Worm (Caenorhabditis elegans): Measurements from ENCODE around the gene nlp-3.

The nlp-3 gene

ce11 chrX:13143762-13144732, 34.2 kb downstream of the nlp-3 start:
- no peak for TF ChIP-seq pag-3 (tag; optimal IDR thresholded peaks at IDR 0.05; ENCODE audit: borderline replicate concordance)
- peak; percentile 47 for TF ChIP-seq ceh-18 (tag; optimal IDR thresholded peaks at IDR 0.05)
- TF ChIP-seq ahr-1 (tag; optimal IDR thresholded peaks at IDR 0.05), result no peak
- peak; percentile 38 for TF ChIP-seq ref-2 (tag; optimal IDR thresholded peaks at IDR 0.05)
- TF ChIP-seq unc-86 (tag; optimal IDR thresholded peaks at IDR 0.05), result no peak
- peak; percentile 16 for TF ChIP-seq elt-2 (tag; optimal IDR thresholded peaks at IDR 0.05)
- TF ChIP-seq hlh-6 (tag; optimal IDR thresholded peaks at IDR 0.05), result peak; percentile 58
- no peak for TF ChIP-seq mec-3 (tag; optimal IDR thresholded peaks at IDR 0.05; ENCODE audit: borderline replicate concordance)
- peak; percentile 92 for TF ChIP-seq ceh-34 (tag; optimal IDR thresholded peaks at IDR 0.05)
- TF ChIP-seq ceh-19 (GFP tag; optimal IDR thresholded peaks at IDR 0.05), result peak; percentile 57
- TF ChIP-seq pat-9 (tag; optimal IDR thresholded peaks at IDR 0.05), result no peak
- TF ChIP-seq madf-2 (tag; optimal IDR thresholded peaks at IDR 0.05), result no peak
- TF ChIP-seq ceh-2 (tag; optimal IDR thresholded peaks at IDR 0.05), result peak; percentile 77
- TF ChIP-seq ceh-45 (GFP tag; IDR thresholded peaks at IDR 0.05), result no peak
- no peak for TF ChIP-seq pax-1 (tag; optimal IDR thresholded peaks at IDR 0.05)
- peak; percentile 20 for TF ChIP-seq T23F11.4 (GFP tag; optimal IDR thresholded peaks at IDR 0.05)
- no peak for TF ChIP-seq che-1 (tag; optimal IDR thresholded peaks at IDR 0.05)
- TF ChIP-seq pha-2 (tag; optimal IDR thresholded peaks at IDR 0.05), result no peak
- peak; percentile 78 for TF ChIP-seq tbx-2 (tag; optimal IDR thresholded peaks at IDR 0.05)
- TF ChIP-seq ceh-14 (tag; optimal IDR thresholded peaks at IDR 0.05), result peak; percentile 18
- TF ChIP-seq sox-2 (GFP tag; IDR thresholded peaks at IDR 0.05), result peak; percentile 9; the same call in 1 of the 2 replicates
- no peak for TF ChIP-seq lin-11 (tag; optimal IDR thresholded peaks at IDR 0.05)
- peak; percentile 36 for TF ChIP-seq nfya-1 (tag; optimal IDR thresholded peaks at IDR 0.05)
- no peak for TF ChIP-seq nhr-11 (tag; optimal IDR thresholded peaks at IDR 0.05)
- peak; percentile 34 for TF ChIP-seq nhr-232 (tag; optimal IDR thresholded peaks at IDR 0.05)
- TF ChIP-seq fax-1 (tag; optimal IDR thresholded peaks at IDR 0.05), result no peak
- no peak for TF ChIP-seq fkh-10 (GFP tag; optimal IDR thresholded peaks at IDR 0.05)
- TF ChIP-seq elt-4 (tag; optimal IDR thresholded peaks at IDR 0.05), result peak; percentile 67
- peak; percentile 51 for TF ChIP-seq rnt-1 (tag; optimal IDR thresholded peaks at IDR 0.05)
- TF ChIP-seq dve-1 (tag; optimal IDR thresholded peaks at IDR 0.05), result no peak
- TF ChIP-seq ceh-31 (tag; optimal IDR thresholded peaks at IDR 0.05), result peak; percentile 77
- TF ChIP-seq ztf-16 (tag; optimal IDR thresholded peaks at IDR 0.05), result no peak
- peak; percentile 46 for TF ChIP-seq ceh-6 (GFP tag; optimal IDR thresholded peaks at IDR 0.05)
- peak; percentile 65 for TF ChIP-seq ceh-22 (tag; optimal IDR thresholded peaks at IDR 0.05)
- peak; percentile 68 for TF ChIP-seq dmd-4 (tag; optimal IDR thresholded peaks at IDR 0.05; ENCODE audit: borderline replicate concordance)
- TF ChIP-seq gmeb-2 (tag; optimal IDR thresholded peaks at IDR 0.05), result no peak
- no peak for TF ChIP-seq Y22D7AL.16 (tag; optimal IDR thresholded peaks at IDR 0.05)
- no peak for TF ChIP-seq odd-2 (tag; optimal IDR thresholded peaks at IDR 0.05)
- TF ChIP-seq pqm-1 (tag; optimal IDR thresholded peaks at IDR 0.05), result no peak
- TF ChIP-seq ama-1 (optimal IDR thresholded peaks at IDR 0.05), result peak; percentile 86
- peak; percentile 20 for TF ChIP-seq ets-4 (tag; optimal IDR thresholded peaks at IDR 0.05)
- TF ChIP-seq hlh-15 (tag; optimal IDR thresholded peaks at IDR 0.05), result no peak
- no peak for TF ChIP-seq pha-4 (tag; optimal IDR thresholded peaks at IDR 0.05)
- TF ChIP-seq ttx-3 (tag; optimal IDR thresholded peaks at IDR 0.05), result no peak
- TF ChIP-seq hlh-30 (tag; optimal IDR thresholded peaks at IDR 0.05; ENCODE audit: insufficient read depth), result peak; percentile 79
- TF ChIP-seq pros-1 (tag; optimal IDR thresholded peaks at IDR 0.05), result peak; percentile 60
- TF ChIP-seq ceh-9 (tag; optimal IDR thresholded peaks at IDR 0.05), result no peak
- TF ChIP-seq eyg-1 (tag; optimal IDR thresholded peaks at IDR 0.05), result peak; percentile 56
- peak; percentile 58 for TF ChIP-seq sdc-2 (tag; optimal IDR thresholded peaks at IDR 0.05)
- no peak for TF ChIP-seq ceh-30 (tag; optimal IDR thresholded peaks at IDR 0.05)
- TF ChIP-seq syd-9 (tag; optimal IDR thresholded peaks at IDR 0.05), result no peak

All from whole organism, late embryonic.